Fruit fly (Drosophila melanogaster): Measurements from ENCODE around the gene Ugt307A1.

The Ugt307A1 gene

dm6 chr2L:7049009-7049647 is 18.7 kb upstream of the Ugt307A1 start (continued):
- peak; percentile 48; the same call in 1 of the 2 replicates for TF ChIP-seq slbo (GFP tag; IDR thresholded peaks at IDR 0.05)
- peak; percentile 30 for TF ChIP-seq CG17912 (GFP tag; optimal IDR thresholded peaks at IDR 0.05)
- peak; percentile 73; the same call in 1 of the 2 replicates for TF ChIP-seq chm (GFP tag; IDR thresholded peaks at IDR 0.05)
- TF ChIP-seq pfk (GFP tag; optimal IDR thresholded peaks at IDR 0.05) = no peak
- no peak for TF ChIP-seq CG14965 (GFP tag; optimal IDR thresholded peaks at IDR 0.05; ENCODE audit: borderline replicate concordance)
- no peak for TF ChIP-seq Awh (GFP tag; IDR thresholded peaks at IDR 0.05)
- TF ChIP-seq sd (tag; optimal IDR thresholded peaks at IDR 0.05) = peak; percentile 71
- TF ChIP-seq ATbp (GFP tag; optimal IDR thresholded peaks at IDR 0.05) = no peak
- no peak for TF ChIP-seq Usf (GFP tag; optimal IDR thresholded peaks at IDR 0.05)
- TF ChIP-seq CG32767 (GFP tag; IDR thresholded peaks at IDR 0.05) = 0 out of 2 replicates have a peak, but pooled peaks have one; percentile 31
- TF ChIP-seq tap (tag; optimal IDR thresholded peaks at IDR 0.05) = peak; percentile 25
- TF ChIP-seq danr (GFP tag; IDR thresholded peaks at IDR 0.05) = no peak
- no peak for TF ChIP-seq CG9876 (GFP tag; optimal IDR thresholded peaks at IDR 0.05)
- TF ChIP-seq Chrac-16 (GFP tag; optimal IDR thresholded peaks at IDR 0.05) = no peak
- peak; percentile 17 to 95 for TF ChIP-seq Pdp1 (GFP tag; optimal IDR thresholded peaks at IDR 0.05)
- TF ChIP-seq CG13894 (tag; optimal IDR thresholded peaks at IDR 0.05) = no peak
- TF ChIP-seq bigmax (GFP tag; optimal IDR thresholded peaks at IDR 0.05) = no peak
- 0 out of 3 replicates have a peak, but pooled peaks have one; percentile 23 for TF ChIP-seq CG17361 (GFP tag; IDR thresholded peaks at IDR 0.05)
- no peak for TF ChIP-seq zfh2 (GFP tag; optimal IDR thresholded peaks at IDR 0.05)
- TF ChIP-seq CG13296 (GFP tag; optimal IDR thresholded peaks at IDR 0.05) = peak; percentile 60
- TF ChIP-seq CG17328 (GFP tag; IDR thresholded peaks at IDR 0.05) = peak; percentile 38; the same call in 1 of the 2 replicates
- TF ChIP-seq CG2199 (GFP tag; IDR thresholded peaks at IDR 0.05) = peak; percentile 76; the same call in 1 of the 3 replicates
- peak; percentile 50 for TF ChIP-seq grn (GFP tag; optimal IDR thresholded peaks at IDR 0.05)
- TF ChIP-seq Trl (optimal IDR thresholded peaks at IDR 0.05) = peak; percentile 81 to 84
- TF ChIP-seq Trl (GFP tag; optimal IDR thresholded peaks at IDR 0.05) = peak; percentile 60
- TF ChIP-seq vvl (GFP tag; IDR thresholded peaks at IDR 0.05) = peak; percentile 51
- peak in 1 of 2 experiments; percentile 14 for TF ChIP-seq insv (GFP tag; optimal IDR thresholded peaks at IDR 0.05)
- TF ChIP-seq CG10321 (GFP tag; IDR thresholded peaks at IDR 0.05) = no peak
- no peak for TF ChIP-seq pum (GFP tag; optimal IDR thresholded peaks at IDR 0.05)
- TF ChIP-seq eyg (GFP tag; optimal IDR thresholded peaks at IDR 0.05) = no peak
- no peak for TF ChIP-seq CG4730 (GFP tag; IDR thresholded peaks at IDR 0.05)
- peak; percentile 15 for TF ChIP-seq CG11504 (tag; optimal IDR thresholded peaks at IDR 0.05)
- TF ChIP-seq kni (GFP tag; optimal IDR thresholded peaks at IDR 0.05) = peak; percentile 11
- TF ChIP-seq CG6765 (GFP tag; optimal IDR thresholded peaks at IDR 0.05) = peak; percentile 34
- TF ChIP-seq sc (optimal IDR thresholded peaks at IDR 0.05) = no peak
- TF ChIP-seq sc (GFP tag; optimal IDR thresholded peaks at IDR 0.05) = no peak
- TF ChIP-seq tll (GFP tag; optimal IDR thresholded peaks at IDR 0.05) = no peak
- TF ChIP-seq HLHmδ (GFP tag; optimal IDR thresholded peaks at IDR 0.05) = peak; percentile 92
- TF ChIP-seq Rx (GFP tag; IDR thresholded peaks at IDR 0.05) = no peak
- no peak for TF ChIP-seq croc (GFP tag; conservative IDR thresholded peaks at IDR 0.05)
- no peak for TF ChIP-seq ken (GFP tag; IDR thresholded peaks at IDR 0.05)
- TF ChIP-seq CG3163 (GFP tag; optimal IDR thresholded peaks at IDR 0.05) = peak; percentile 3
- no peak for TF ChIP-seq CG1233 (GFP tag; optimal IDR thresholded peaks at IDR 0.05)
- TF ChIP-seq shn (GFP tag; optimal IDR thresholded peaks at IDR 0.05) = peak; percentile 45
- no peak for TF ChIP-seq H15 (GFP tag; IDR thresholded peaks at IDR 0.05)
- no peak for TF ChIP-seq BEAF-32 (GFP tag; optimal IDR thresholded peaks at IDR 0.05)
- TF ChIP-seq sr (GFP tag; IDR thresholded peaks at IDR 0.05) = peak; percentile 13; the same call in 1 of the 3 replicates
- peak; percentile 100 for TF ChIP-seq CG6791 (GFP tag; IDR thresholded peaks at IDR 0.05; ENCODE audit: partially characterized antibody)
- TF ChIP-seq gce (GFP tag; IDR thresholded peaks at IDR 0.05) = no peak
- TF ChIP-seq cato (GFP tag; optimal IDR thresholded peaks at IDR 0.05; ENCODE audit: borderline replicate concordance) = no peak
